Worm (Caenorhabditis elegans): ENCODE data around the gene egl-3.

The egl-3 gene

DNA sequence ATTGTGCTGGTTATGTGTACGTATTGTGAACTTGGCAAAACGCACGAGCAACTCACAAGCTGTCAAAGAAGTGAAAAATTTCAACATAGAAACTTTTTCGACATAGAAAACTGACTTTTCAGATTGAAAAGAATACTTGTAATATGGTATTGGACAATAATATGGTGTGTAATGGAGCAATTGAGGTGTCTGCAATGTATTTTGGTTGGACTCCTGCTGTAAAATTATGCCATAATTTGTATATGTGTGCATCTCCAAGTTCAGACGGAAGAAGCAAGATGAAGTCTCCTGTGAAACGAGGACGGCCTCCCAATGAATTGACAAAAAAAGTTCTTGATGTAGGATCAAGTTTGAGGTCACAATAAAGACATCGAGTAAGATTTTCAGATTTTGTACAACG, 10.3 kb upstream of the egl-3 start:
- no peak for TF ChIP-seq cog-1 (tag; optimal IDR thresholded peaks at IDR 0.05)
- TF ChIP-seq tab-1 (GFP tag; IDR thresholded peaks at IDR 0.05): no peak
- no peak for TF ChIP-seq ref-1 (GFP tag; conservative IDR thresholded peaks at IDR 0.05)
- TF ChIP-seq klf-2 (GFP tag; conservative IDR thresholded peaks at IDR 0.05): no peak
- TF ChIP-seq ztf-23 (GFP tag; IDR thresholded peaks at IDR 0.05): no peak
- no peak for TF ChIP-seq flt-1 (GFP tag; IDR thresholded peaks at IDR 0.05)
- no peak for TF ChIP-seq T22C8.4 (GFP tag; IDR thresholded peaks at IDR 0.05)
- no peak for TF ChIP-seq med-1 (GFP tag; optimal IDR thresholded peaks at IDR 0.05; ENCODE audit: insufficient read depth)
- no peak for TF ChIP-seq ztf-29 (GFP tag; IDR thresholded peaks at IDR 0.05)

DNA sequence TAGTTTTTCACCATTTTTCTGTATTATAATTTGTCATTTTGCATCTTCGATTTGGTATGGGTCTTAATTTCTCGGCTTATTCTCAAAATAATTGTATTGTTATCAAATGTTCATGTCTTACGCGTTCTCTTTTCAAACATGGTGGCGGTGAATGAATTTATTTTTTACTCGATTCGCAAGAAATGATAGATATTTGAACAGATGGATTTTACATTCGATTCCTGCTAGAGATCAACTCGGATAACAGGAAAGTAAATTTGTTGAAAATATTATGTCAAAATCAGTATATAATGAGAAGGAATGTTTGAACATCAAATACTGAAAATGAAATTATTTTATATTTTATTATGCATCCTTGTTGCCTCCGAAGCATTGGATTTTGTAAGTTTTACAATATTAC, 9.4 kb upstream of the egl-3 start, which contains the start of gene ZK856.4:
ZK856.4 (plus strand) TSS at position 301 of the 400 bp plus-strand sequence.
- TF ChIP-seq tab-1 (GFP tag; IDR thresholded peaks at IDR 0.05) (no peak), cog-1 (tag; optimal IDR thresholded peaks at IDR 0.05) (no peak), flt-1 (GFP tag; IDR thresholded peaks at IDR 0.05) (no peak), ztf-29 (GFP tag; IDR thresholded peaks at IDR 0.05) (no peak)

DNA sequence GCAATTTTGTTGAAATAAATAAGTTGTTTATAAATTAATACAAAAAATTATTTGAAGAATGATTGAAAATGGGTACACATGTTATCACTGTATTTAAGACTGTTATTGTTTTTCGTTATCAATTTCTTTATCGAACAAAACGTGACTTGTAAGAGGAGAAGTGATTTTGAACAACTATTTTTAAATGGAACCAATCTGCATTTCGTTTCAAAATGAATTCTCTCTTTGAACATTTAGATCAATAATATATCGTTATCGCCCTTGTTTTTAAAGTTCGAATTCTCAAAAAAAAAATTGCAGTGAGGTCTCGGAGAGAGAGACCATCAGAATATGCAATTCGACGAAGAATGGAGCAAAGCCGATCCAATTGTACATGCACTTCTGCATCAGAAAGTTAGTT, 5.7 kb upstream of the egl-3 start, which contains the start of gene cul-5:
cul-5 (plus strand) TSS at position 301 of the 400 bp plus-strand sequence.
- TF ChIP-seq med-1 (GFP tag; optimal IDR thresholded peaks at IDR 0.05; ENCODE audit: insufficient read depth) (no peak), ztf-23 (GFP tag; IDR thresholded peaks at IDR 0.05) (no peak)

DNA sequence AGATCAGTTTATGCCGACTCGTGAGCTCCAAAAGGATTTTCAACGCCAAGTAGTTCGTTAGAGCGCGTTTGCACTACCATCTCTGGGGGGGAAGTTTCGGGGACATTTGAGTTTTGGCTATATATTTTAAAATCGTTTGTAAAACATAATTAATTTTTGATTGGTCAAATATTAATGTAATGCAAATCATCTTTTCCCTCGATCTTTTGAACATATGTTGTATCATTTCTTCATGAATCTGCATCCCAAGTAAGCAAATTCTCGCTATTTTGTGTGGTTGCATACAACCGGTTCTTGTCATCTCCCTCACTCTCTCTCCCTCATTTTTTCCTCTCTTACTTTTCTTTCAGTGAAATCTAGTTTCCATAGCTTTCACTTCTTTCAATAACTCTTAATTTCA, 4.6 kb upstream of the egl-3 start:
- TF ChIP-seq med-1 (GFP tag; optimal IDR thresholded peaks at IDR 0.05; ENCODE audit: insufficient read depth) (no peak), cog-1 (tag; optimal IDR thresholded peaks at IDR 0.05) (peak; percentile 46), klf-2 (GFP tag; conservative IDR thresholded peaks at IDR 0.05) (no peak), ref-1 (GFP tag; conservative IDR thresholded peaks at IDR 0.05) (no peak)

DNA sequence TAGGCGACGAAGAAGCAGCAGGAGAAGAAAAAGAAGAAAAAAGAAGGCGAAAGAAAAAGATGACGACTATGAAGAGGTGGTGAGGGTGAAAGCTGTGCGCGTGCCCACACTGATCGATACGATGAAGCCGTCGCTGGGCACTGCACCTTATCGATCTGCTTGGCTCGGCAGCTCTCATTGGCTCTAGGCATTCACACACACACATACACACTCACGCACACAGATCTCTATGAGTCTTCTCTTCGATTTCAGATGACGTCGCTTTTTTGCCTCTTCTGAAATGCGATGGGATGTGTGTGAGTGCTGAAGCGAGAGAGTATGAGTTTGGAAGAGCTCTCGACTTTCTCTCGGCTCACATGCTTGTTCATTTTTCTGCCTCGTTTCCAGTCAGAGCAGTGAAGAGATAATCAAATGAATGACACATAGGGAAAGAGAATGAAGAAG, 1.1 kb upstream of the egl-3 start:
- no peak for TF ChIP-seq klf-2 (GFP tag; conservative IDR thresholded peaks at IDR 0.05)
- no peak for TF ChIP-seq tab-1 (GFP tag; IDR thresholded peaks at IDR 0.05)
- peak; percentile 79 for TF ChIP-seq T22C8.4 (GFP tag; IDR thresholded peaks at IDR 0.05)
- TF ChIP-seq ref-1 (GFP tag; conservative IDR thresholded peaks at IDR 0.05): no peak

DNA sequence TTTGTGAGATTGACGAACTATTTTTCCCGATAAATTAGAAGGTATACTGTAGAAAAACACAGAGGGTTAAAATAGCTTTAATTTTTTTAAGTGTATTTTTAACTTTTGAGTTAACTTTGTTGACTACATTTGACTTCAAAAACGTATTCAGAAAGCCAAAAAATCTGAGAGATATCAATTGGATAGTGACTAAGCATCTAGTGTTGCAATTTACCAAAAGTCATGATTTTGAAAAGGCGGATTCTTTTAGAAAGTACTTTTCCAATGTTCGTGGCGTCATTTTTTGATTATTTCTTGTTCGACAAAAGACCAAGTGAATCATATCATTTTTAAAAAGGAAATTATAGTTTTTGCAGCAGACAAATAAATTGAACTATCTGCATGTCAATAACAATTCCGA, 4.7 kb downstream of the egl-3 start:
- no peak for TF ChIP-seq cog-1 (tag; optimal IDR thresholded peaks at IDR 0.05)

DNA sequence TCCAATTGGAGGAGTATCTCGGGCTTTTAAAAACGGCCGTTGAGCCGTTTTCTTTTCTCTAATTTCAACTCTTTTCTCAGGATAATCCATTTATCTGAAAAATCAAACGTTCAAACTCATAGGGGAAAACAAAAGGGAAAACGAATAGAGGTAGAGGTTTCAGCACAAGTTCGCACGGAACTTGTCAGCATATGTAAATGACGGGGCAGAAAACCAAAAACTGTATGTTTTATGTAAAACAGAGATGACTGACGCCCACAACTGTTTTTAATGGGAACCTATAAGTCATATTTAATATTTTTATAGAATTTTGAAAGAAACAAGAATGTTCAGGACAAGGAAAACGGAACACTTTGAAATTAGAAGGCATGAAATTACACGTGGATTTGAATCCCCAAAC, 7.2 kb downstream of the egl-3 start, which contains the start of gene C51E3.6:
C51E3.6 (minus strand) TSS at position 101 of the 400 bp plus-strand sequence.
- no peak for TF ChIP-seq flt-1 (GFP tag; IDR thresholded peaks at IDR 0.05)
- no peak for TF ChIP-seq T22C8.4 (GFP tag; IDR thresholded peaks at IDR 0.05)
- no peak for TF ChIP-seq med-1 (GFP tag; optimal IDR thresholded peaks at IDR 0.05; ENCODE audit: insufficient read depth)

DNA sequence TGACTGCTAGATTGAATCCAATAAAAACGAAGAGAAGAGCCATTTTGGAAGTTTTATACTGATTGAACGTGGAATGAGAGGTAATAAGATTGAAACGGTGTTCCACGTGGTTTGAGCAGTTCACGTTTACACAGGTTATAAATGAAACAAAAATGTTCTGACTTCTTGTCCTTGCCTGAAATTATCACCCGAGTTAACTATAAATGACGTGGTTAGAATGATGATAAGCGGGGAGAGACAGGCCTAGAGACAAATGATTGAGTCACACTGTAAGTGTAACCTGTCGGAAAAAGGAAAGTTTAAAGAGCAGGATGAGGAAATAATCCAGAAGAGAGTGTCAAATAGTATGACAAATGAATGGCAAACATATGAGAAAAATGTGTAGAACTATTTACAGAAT, 12.6 kb downstream of the egl-3 start, which contains the start of gene C51E3.10:
C51E3.10 (minus strand) TSS at position 181 of the 400 bp plus-strand sequence.
- no peak for TF ChIP-seq tab-1 (GFP tag; IDR thresholded peaks at IDR 0.05)
- TF ChIP-seq flt-1 (GFP tag; IDR thresholded peaks at IDR 0.05): no peak
- no peak for TF ChIP-seq ztf-23 (GFP tag; IDR thresholded peaks at IDR 0.05)
- TF ChIP-seq ztf-29 (GFP tag; IDR thresholded peaks at IDR 0.05): no peak
- no peak for TF ChIP-seq cog-1 (tag; optimal IDR thresholded peaks at IDR 0.05)
- no peak for TF ChIP-seq klf-2 (GFP tag; conservative IDR thresholded peaks at IDR 0.05)
- no peak for TF ChIP-seq ref-1 (GFP tag; conservative IDR thresholded peaks at IDR 0.05)
- TF ChIP-seq med-1 (GFP tag; optimal IDR thresholded peaks at IDR 0.05; ENCODE audit: insufficient read depth): no peak

DNA sequence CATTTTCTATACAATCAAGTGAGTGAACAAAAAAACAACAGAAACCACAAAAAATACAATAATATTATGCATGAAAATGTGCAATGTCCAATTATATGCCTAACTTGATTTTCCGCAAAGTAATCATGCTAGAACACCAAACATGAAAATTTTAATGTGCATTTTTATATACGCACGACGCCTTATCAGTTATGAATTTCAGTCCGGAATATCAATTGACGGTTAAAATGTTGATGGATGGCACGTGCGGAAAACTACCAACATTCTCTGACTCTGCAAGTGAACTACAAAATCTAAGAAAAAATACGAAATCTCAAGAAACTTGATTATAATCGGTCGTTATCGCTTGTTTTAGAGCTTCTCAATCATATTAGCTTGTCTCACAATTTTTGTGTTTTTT, 13.6 kb downstream of the egl-3 start:
- no peak for TF ChIP-seq med-1 (GFP tag; optimal IDR thresholded peaks at IDR 0.05; ENCODE audit: insufficient read depth)
- TF ChIP-seq tab-1 (GFP tag; IDR thresholded peaks at IDR 0.05): no peak
- TF ChIP-seq ztf-29 (GFP tag; IDR thresholded peaks at IDR 0.05): no peak
- no peak for TF ChIP-seq klf-2 (GFP tag; conservative IDR thresholded peaks at IDR 0.05)
- TF ChIP-seq ref-1 (GFP tag; conservative IDR thresholded peaks at IDR 0.05): no peak
- TF ChIP-seq flt-1 (GFP tag; IDR thresholded peaks at IDR 0.05): no peak
- no peak for TF ChIP-seq T22C8.4 (GFP tag; IDR thresholded peaks at IDR 0.05)
- TF ChIP-seq ztf-23 (GFP tag; IDR thresholded peaks at IDR 0.05): no peak
- TF ChIP-seq cog-1 (tag; optimal IDR thresholded peaks at IDR 0.05): no peak

DNA sequence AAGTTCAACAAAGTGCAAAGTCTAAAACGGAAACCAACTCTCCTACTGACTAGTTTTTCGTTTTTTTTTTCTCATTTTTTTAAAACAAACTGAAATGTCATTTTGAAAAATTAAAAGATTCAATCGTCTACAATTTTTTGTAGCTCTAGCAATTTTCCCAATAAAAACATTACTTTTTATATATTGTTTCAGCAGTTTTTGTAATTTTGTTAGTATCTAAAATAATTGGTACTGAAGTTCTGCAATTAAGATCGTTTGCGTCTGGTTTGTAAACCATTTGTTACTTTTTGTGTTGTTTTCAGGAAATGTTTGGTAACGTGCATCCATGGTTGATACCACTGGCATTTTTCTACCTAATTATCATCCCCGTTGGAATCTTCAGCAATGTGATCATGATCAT, 15.0 kb downstream of the egl-3 start, which contains the start of gene srsx-30:
srsx-30 (plus strand) TSS at position 301 of the 400 bp plus-strand sequence.
- TF ChIP-seq cog-1 (tag; optimal IDR thresholded peaks at IDR 0.05): no peak
- TF ChIP-seq tab-1 (GFP tag; IDR thresholded peaks at IDR 0.05): no peak
- TF ChIP-seq ztf-29 (GFP tag; IDR thresholded peaks at IDR 0.05): no peak
- no peak for TF ChIP-seq ztf-23 (GFP tag; IDR thresholded peaks at IDR 0.05)
- TF ChIP-seq ref-1 (GFP tag; conservative IDR thresholded peaks at IDR 0.05): no peak
- TF ChIP-seq klf-2 (GFP tag; conservative IDR thresholded peaks at IDR 0.05): no peak

DNA sequence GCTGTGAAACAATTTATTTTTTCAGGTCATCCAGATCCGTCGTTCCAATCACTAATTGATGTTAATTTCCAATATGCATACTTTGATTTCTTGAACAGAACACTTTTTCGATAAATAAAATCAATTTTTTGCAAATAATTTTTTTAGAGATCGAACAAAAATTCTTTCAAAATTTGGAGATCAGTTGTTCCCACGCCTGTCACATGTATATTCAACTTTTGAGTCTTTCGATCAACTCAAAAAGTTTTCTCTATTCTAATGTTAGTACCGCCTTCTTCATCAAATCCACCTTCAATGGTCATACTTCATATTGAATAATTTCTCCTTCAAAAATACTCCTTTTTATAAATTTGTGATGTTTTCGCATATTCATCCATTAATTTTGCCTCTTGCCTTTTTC, 18.9 kb downstream of the egl-3 start, which contains the start of gene srsx-29:
srsx-29 (plus strand) TSS at position 301 of the 400 bp plus-strand sequence.
- no peak for TF ChIP-seq ztf-23 (GFP tag; IDR thresholded peaks at IDR 0.05)
- no peak for TF ChIP-seq tab-1 (GFP tag; IDR thresholded peaks at IDR 0.05)
- no peak for TF ChIP-seq ztf-29 (GFP tag; IDR thresholded peaks at IDR 0.05)
- TF ChIP-seq med-1 (GFP tag; optimal IDR thresholded peaks at IDR 0.05; ENCODE audit: insufficient read depth): no peak
